Fruit fly (Drosophila melanogaster): ENCODE measurements around the gene CG14285.

The CG14285 gene

DNA sequence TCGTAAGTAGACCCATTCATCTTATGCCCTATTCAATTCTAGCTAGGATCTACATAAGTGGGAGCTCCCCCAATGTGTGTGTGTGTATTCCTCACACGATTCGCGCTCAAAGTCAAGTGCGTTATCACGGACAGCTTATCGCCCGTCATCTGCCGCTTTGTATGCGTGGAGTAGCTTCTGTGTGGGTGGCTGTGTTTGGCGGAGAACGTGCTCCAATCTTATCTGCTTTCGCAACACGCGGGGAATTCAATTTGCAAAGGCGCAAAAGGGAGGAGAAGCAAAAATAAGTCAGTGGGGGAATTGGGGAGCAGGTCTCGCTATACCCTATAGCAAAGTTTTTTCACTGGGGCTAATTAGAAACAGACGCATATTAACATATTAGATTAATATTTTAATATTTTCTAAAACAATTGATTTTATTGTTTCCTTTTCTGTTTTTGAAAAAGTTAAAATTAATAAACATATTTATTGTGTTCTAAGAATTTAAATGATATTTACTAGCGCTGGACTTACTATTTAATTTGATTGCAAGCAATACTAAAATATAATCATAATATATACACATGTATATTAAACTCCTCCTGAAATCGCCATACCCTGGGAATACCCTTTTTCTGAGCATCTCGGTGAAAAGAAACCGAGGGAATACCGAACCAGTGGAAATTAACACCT is 39.6 kb upstream of the CG14285 start (continued):
- no peak for TF ChIP-seq CG15479 (GFP tag; optimal IDR thresholded peaks at IDR 0.05)
- no peak for TF ChIP-seq CG15601 (tag; optimal IDR thresholded peaks at IDR 0.05)
- TF ChIP-seq inv (GFP tag; IDR thresholded peaks at IDR 0.05; ENCODE audit: partially characterized antibody) = no peak
- peak; percentile 18 for TF ChIP-seq CG12104 (GFP tag; optimal IDR thresholded peaks at IDR 0.05)
- TF ChIP-seq hbn (GFP tag; IDR thresholded peaks at IDR 0.05; ENCODE audit: partially characterized antibody) = no peak
- no peak for TF ChIP-seq peb (GFP tag; IDR thresholded peaks at IDR 0.05)
- no peak for TF ChIP-seq corto (GFP tag; optimal IDR thresholded peaks at IDR 0.05)
- TF ChIP-seq D19A (tag; optimal IDR thresholded peaks at IDR 0.05) = peak; percentile 52
- TF ChIP-seq grn (GFP tag; optimal IDR thresholded peaks at IDR 0.05) = peak; percentile 71
- no peak for TF ChIP-seq CG11695 (GFP tag; IDR thresholded peaks at IDR 0.05)
- no peak for TF ChIP-seq CG32767 (GFP tag; IDR thresholded peaks at IDR 0.05)
- TF ChIP-seq CG31224 (GFP tag; IDR thresholded peaks at IDR 0.05) = no peak
- no peak for TF ChIP-seq CG7928 (GFP tag; optimal IDR thresholded peaks at IDR 0.05)
- no peak for TF ChIP-seq CG4730 (GFP tag; IDR thresholded peaks at IDR 0.05)
- TF ChIP-seq CG10267 (tag; optimal IDR thresholded peaks at IDR 0.05) = peak; percentile 22
- TF ChIP-seq ci (GFP tag; IDR thresholded peaks at IDR 0.05) = 0 out of 3 replicates have a peak, but pooled peaks have one; percentile 11
- TF ChIP-seq Spps (tag; optimal IDR thresholded peaks at IDR 0.05) = no peak
- TF ChIP-seq CG10366 (GFP tag; IDR thresholded peaks at IDR 0.05) = no peak
- no peak for TF ChIP-seq CG8388 (GFP tag; optimal IDR thresholded peaks at IDR 0.05)
- TF ChIP-seq CG8924 (tag; optimal IDR thresholded peaks at IDR 0.05) = peak; percentile 63
- TF ChIP-seq CG8765 (GFP tag; IDR thresholded peaks at IDR 0.05) = no peak
- TF ChIP-seq fd96Cb (tag; optimal IDR thresholded peaks at IDR 0.05) = no peak
- peak; percentile 65 for TF ChIP-seq grau (tag; optimal IDR thresholded peaks at IDR 0.05)
- no peak for TF ChIP-seq Myb (GFP tag; optimal IDR thresholded peaks at IDR 0.05)
- no peak for TF ChIP-seq CG17912 (GFP tag; optimal IDR thresholded peaks at IDR 0.05)
- TF ChIP-seq oc (tag; optimal IDR thresholded peaks at IDR 0.05) = no peak
- TF ChIP-seq CG7839 (tag; optimal IDR thresholded peaks at IDR 0.05) = peak; percentile 53
- TF ChIP-seq pnt (GFP tag; optimal IDR thresholded peaks at IDR 0.05) = no peak
- TF ChIP-seq CG30431 (GFP tag; optimal IDR thresholded peaks at IDR 0.05) = no peak
- TF ChIP-seq wor (GFP tag; IDR thresholded peaks at IDR 0.05) = no peak
- TF ChIP-seq ro (GFP tag; IDR thresholded peaks at IDR 0.05) = no peak
- no peak for TF ChIP-seq CG15073 (GFP tag; optimal IDR thresholded peaks at IDR 0.05)
- no peak for TF ChIP-seq CG17385 (GFP tag; optimal IDR thresholded peaks at IDR 0.05)
- no peak for TF ChIP-seq dan (GFP tag; IDR thresholded peaks at IDR 0.05)
- no peak for TF ChIP-seq CG6791 (GFP tag; IDR thresholded peaks at IDR 0.05; ENCODE audit: partially characterized antibody)
- no peak for TF ChIP-seq Taf1 (GFP tag; IDR thresholded peaks at IDR 0.05)
- TF ChIP-seq sima (GFP tag; optimal IDR thresholded peaks at IDR 0.05) = no peak
- no peak for TF ChIP-seq CG11723 (GFP tag; optimal IDR thresholded peaks at IDR 0.05)
- TF ChIP-seq en (GFP tag; optimal IDR thresholded peaks at IDR 0.05) = no peak
- TF ChIP-seq usp (GFP tag; optimal IDR thresholded peaks at IDR 0.05) = no peak
- no peak; the same call in 1 of the 2 replicates for TF ChIP-seq MBD-R2 (GFP tag; IDR thresholded peaks at IDR 0.05)
- TF ChIP-seq tll (GFP tag; optimal IDR thresholded peaks at IDR 0.05) = no peak
- no peak for TF ChIP-seq CG8478 (optimal IDR thresholded peaks at IDR 0.05)
- TF ChIP-seq Asciz (GFP tag; optimal IDR thresholded peaks at IDR 0.05) = no peak
- no peak for TF ChIP-seq emc (GFP tag; optimal IDR thresholded peaks at IDR 0.05)
- TF ChIP-seq sens (GFP tag) = no peak
- peak; percentile 34 for TF ChIP-seq CG13775 (GFP tag; optimal IDR thresholded peaks at IDR 0.05)
- no peak for TF ChIP-seq prd (optimal IDR thresholded peaks at IDR 0.05)
- TF ChIP-seq prd (GFP tag; IDR thresholded peaks at IDR 0.05) = peak; percentile 37; the same call in 1 of the 3 replicates
- no peak for TF ChIP-seq bsh (GFP tag; optimal IDR thresholded peaks at IDR 0.05)
- no peak for TF ChIP-seq Hr39 (optimal IDR thresholded peaks at IDR 0.05)
- TF ChIP-seq pita (GFP tag; optimal IDR thresholded peaks at IDR 0.05) = no peak

Data from whole organism, embryonic.